Worm (Caenorhabditis elegans) whole organism, early embryonic: Measurements from ENCODE around the gene srh-17.

Experiments
- ama-1 ChIP-seq: fragments of 150-350 bp; optimal IDR thresholded peaks from 2 replicates; lab custom pipeline; 2014
- ceh-13 ChIP-seq: fragments of 200-800 bp; sonication (Bioruptor generic); optimal IDR thresholded peaks from 2 replicates; lab custom pipeline; 2018; ENCODE audit warnings: mild to moderate bottlenecking, missing genetic modification characterization, missing compliant biosample characterization
- hmbx-1 ChIP-seq: sonication (generic microtip); optimal IDR thresholded peaks from 2 replicates; lab custom pipeline; 2016; ENCODE audit warnings: mild to moderate bottlenecking, missing genetic modification characterization, missing compliant biosample characterization
- scrt-1 ChIP-seq: fragments of 200-800 bp; sonication (Bioruptor generic); IDR thresholded peaks from 2 replicates; pipeline ENCODE4 v1.3.6; 2022; ENCODE audit warnings: missing genetic modification characterization, missing compliant biosample characterization

- no peak for TF ChIP-seq hmbx-1 (tag; lab: Kevin White, UChicago)
- no peak for TF ChIP-seq ama-1 (lab: Kevin White, UChicago)
- TF ChIP-seq ceh-13 (GFP tag; lab: Kevin White, UChicago) = no peak
- TF ChIP-seq scrt-1 (GFP tag; lab: Robert Waterston, UW) = no peak
Measured at ce11 chrV:14648825-14649224, 12.3 kb upstream of the srh-17 start.
